Worm (Caenorhabditis elegans) whole organism, L3 larva: ENCODE results near the gene parp-2.

Source experiments
- R02D3.7 ChIP-seq: fragments of 150-350 bp; optimal IDR thresholded peaks from 2 replicates; lab custom pipeline; 2014; ENCODE audit warnings: missing biosample characterization, missing genetic modification characterization
- ZK546.5 ChIP-seq: sonication (generic microtip); optimal IDR thresholded peaks from 2 replicates; lab custom pipeline; 2017; ENCODE audit warnings: missing biosample characterization, missing genetic modification characterization
- aly-2 ChIP-seq: fragments of 150-350 bp; optimal IDR thresholded peaks from 2 replicates; lab custom pipeline; 2014; ENCODE audit warnings: missing biosample characterization, missing genetic modification characterization
- ama-1 ChIP-seq: fragments of 150-350 bp; optimal IDR thresholded peaks from 2 replicates; lab custom pipeline; 2018
- ceh-16 ChIP-seq: sonication (generic microtip); optimal IDR thresholded peaks from 2 replicates; lab custom pipeline; 2017; ENCODE audit warnings: missing biosample characterization, missing genetic modification characterization
- ceh-28 ChIP-seq: fragments of 150-350 bp; optimal IDR thresholded peaks from 2 replicates; lab custom pipeline; 2014; ENCODE audit warnings: missing biosample characterization, missing genetic modification reagents, missing genetic modification characterization
- ceh-82 ChIP-seq: fragments of 150-350 bp; optimal IDR thresholded peaks from 2 replicates; lab custom pipeline; 2014; ENCODE audit warnings: missing biosample characterization, missing genetic modification characterization
- ceh-9 ChIP-seq: sonication (generic microtip); optimal IDR thresholded peaks from 2 replicates; lab custom pipeline; 2018; ENCODE audit warnings: missing biosample characterization, missing genetic modification characterization
- daf-12 ChIP-seq: fragments of 150-350 bp; optimal IDR thresholded peaks from 2 replicates; lab custom pipeline; 2014; ENCODE audit warnings: missing biosample characterization, missing genetic modification reagents, missing genetic modification characterization
- egl-27 ChIP-seq: sonication (generic microtip); optimal IDR thresholded peaks from 4 replicates; lab custom pipeline; 2017; ENCODE audit warnings: missing biosample characterization, missing genetic modification reagents, missing genetic modification characterization
- egl-5 ChIP-seq: fragments of 150-350 bp; optimal IDR thresholded peaks from 2 replicates; lab custom pipeline; 2017; ENCODE audit warnings: missing biosample characterization, missing genetic modification reagents, missing genetic modification characterization, inconsistent platforms
- elt-1 ChIP-seq: fragments of 150-350 bp; optimal IDR thresholded peaks from 2 replicates; lab custom pipeline; 2014; ENCODE audit warnings: missing biosample characterization, missing genetic modification characterization
- elt-2 ChIP-seq: sonication (generic microtip); optimal IDR thresholded peaks from 2 replicates; lab custom pipeline; 2016; ENCODE audit warnings: missing genetic modification reagents, mild to moderate bottlenecking, missing genetic modification characterization, missing compliant biosample characterization
- eor-1 ChIP-seq, 2 experiments: fragments of 150-350 bp; optimal IDR thresholded peaks; 2 replicates each; lab custom pipeline; 2014 to 2018; ENCODE audit warnings: missing biosample characterization in 2 of 2, missing genetic modification characterization in 2 of 2
- fkh-10 ChIP-seq: sonication (generic microtip); optimal IDR thresholded peaks from 2 replicates; lab custom pipeline; 2017; ENCODE audit warnings: missing biosample characterization, missing genetic modification reagents, missing genetic modification characterization
- fkh-2 ChIP-seq: fragments of 150-350 bp; optimal IDR thresholded peaks from 2 replicates; lab custom pipeline; 2014; ENCODE audit warnings: missing biosample characterization, missing genetic modification reagents, missing genetic modification characterization
- fos-1 ChIP-seq: fragments of 150-350 bp; optimal IDR thresholded peaks from 2 replicates; lab custom pipeline; 2014; ENCODE audit warnings: missing biosample characterization, missing genetic modification characterization
- hmg-11 ChIP-seq: sonication (generic microtip); optimal IDR thresholded peaks from 2 replicates; lab custom pipeline; 2016; ENCODE audit warnings: missing genetic modification characterization, missing compliant biosample characterization
- jun-1 ChIP-seq: fragments of 150-350 bp; optimal IDR thresholded peaks from 2 replicates; lab custom pipeline; 2014; ENCODE audit warnings: missing biosample characterization, missing genetic modification reagents, missing genetic modification characterization
- lin-15B ChIP-seq: fragments of 150-350 bp; optimal IDR thresholded peaks from 2 replicates; lab custom pipeline; 2014; ENCODE audit warnings: missing biosample characterization, missing genetic modification characterization
- lin-39 ChIP-seq: fragments of 150-350 bp; optimal IDR thresholded peaks from 2 replicates; lab custom pipeline; 2018; ENCODE audit warnings: missing biosample characterization, missing genetic modification reagents, missing genetic modification characterization
- lsy-12 ChIP-seq: sonication (generic microtip); optimal IDR thresholded peaks from 2 replicates; lab custom pipeline; 2016; ENCODE audit warnings: mild to moderate bottlenecking, missing genetic modification characterization, missing compliant biosample characterization
- mdl-1 ChIP-seq: fragments of 150-350 bp; optimal IDR thresholded peaks from 2 replicates; lab custom pipeline; 2014; ENCODE audit warnings: missing biosample characterization, missing genetic modification characterization
- mml-1 ChIP-seq: fragments of 150-350 bp; sonication (generic microtip); optimal IDR thresholded peaks from 3 replicates; lab custom pipeline; 2014; ENCODE audit warnings: missing biosample characterization, missing genetic modification characterization
- nfya-1 ChIP-seq: sonication (generic microtip); optimal IDR thresholded peaks from 2 replicates; lab custom pipeline; 2017; ENCODE audit warnings: missing genetic modification characterization, mild to moderate bottlenecking, missing compliant biosample characterization, antibody characterized with exemption, moderate library complexity; ENCODE audit not compliant: insufficient read depth
- nhr-11 ChIP-seq: fragments of 150-350 bp; optimal IDR thresholded peaks from 2 replicates; lab custom pipeline; 2014; ENCODE audit warnings: missing biosample characterization, missing genetic modification characterization
- nhr-12 ChIP-seq: fragments of 150-350 bp; optimal IDR thresholded peaks from 2 replicates; lab custom pipeline; 2014; ENCODE audit warnings: missing biosample characterization, missing genetic modification characterization
- nhr-23 ChIP-seq: fragments of 150-350 bp; optimal IDR thresholded peaks from 2 replicates; lab custom pipeline; 2014; ENCODE audit warnings: missing biosample characterization, missing genetic modification reagents, missing genetic modification characterization
- nhr-237 ChIP-seq: fragments of 150-350 bp; optimal IDR thresholded peaks from 2 replicates; lab custom pipeline; 2014; ENCODE audit warnings: missing biosample characterization, missing genetic modification characterization
- nhr-25 ChIP-seq: sonication (generic microtip); optimal IDR thresholded peaks from 2 replicates; lab custom pipeline; 2017; ENCODE audit warnings: missing biosample characterization, missing genetic modification characterization
- nhr-28 ChIP-seq: fragments of 150-350 bp; optimal IDR thresholded peaks from 2 replicates; lab custom pipeline; 2014; ENCODE audit warnings: missing biosample characterization, missing genetic modification characterization
- nhr-43 ChIP-seq: sonication (generic microtip); optimal IDR thresholded peaks from 2 replicates; lab custom pipeline; 2016; ENCODE audit warnings: mild to moderate bottlenecking, missing genetic modification characterization, missing compliant biosample characterization; ENCODE audit not compliant: poor library complexity, severe bottlenecking
- nhr-67 ChIP-seq: fragments of 150-350 bp; optimal IDR thresholded peaks from 2 replicates; lab custom pipeline; 2014; ENCODE audit warnings: missing biosample characterization, missing genetic modification characterization
- nhr-76 ChIP-seq: fragments of 150-350 bp; sonication (generic microtip); optimal IDR thresholded peaks from 5 replicates; lab custom pipeline; 2014; ENCODE audit warnings: missing biosample characterization, missing genetic modification characterization
- nhr-77 ChIP-seq: fragments of 150-350 bp; optimal IDR thresholded peaks from 2 replicates; lab custom pipeline; 2014; ENCODE audit warnings: missing biosample characterization, missing genetic modification characterization
- pha-4 ChIP-seq: fragments of 150-350 bp; optimal IDR thresholded peaks from 2 replicates; lab custom pipeline; 2014; ENCODE audit warnings: missing biosample characterization, missing genetic modification reagents, missing genetic modification characterization
- pqm-1 ChIP-seq: fragments of 150-350 bp; optimal IDR thresholded peaks from 2 replicates; lab custom pipeline; 2017; ENCODE audit warnings: missing biosample characterization, missing genetic modification characterization, inconsistent platforms
- sea-2 ChIP-seq: fragments of 150-350 bp; sonication (generic microtip); optimal IDR thresholded peaks from 4 replicates; lab custom pipeline; 2014; ENCODE audit warnings: missing biosample characterization, missing genetic modification reagents, missing genetic modification characterization
- skn-1 ChIP-seq: fragments of 150-350 bp; optimal IDR thresholded peaks from 2 replicates; lab custom pipeline; 2014; ENCODE audit warnings: missing biosample characterization, missing genetic modification characterization
- snpc-4 ChIP-seq: fragments of 150-350 bp; optimal IDR thresholded peaks from 2 replicates; lab custom pipeline; 2014; ENCODE audit warnings: missing biosample characterization, missing genetic modification characterization
- tbx-2 ChIP-seq: sonication (generic microtip); optimal IDR thresholded peaks from 2 replicates; lab custom pipeline; 2016; ENCODE audit warnings: mild to moderate bottlenecking, missing genetic modification characterization, missing compliant biosample characterization
- unc-39 ChIP-seq: sonication (generic microtip); optimal IDR thresholded peaks from 4 replicates; lab custom pipeline; 2017; ENCODE audit warnings: missing biosample characterization, missing genetic modification characterization
- unc-62 ChIP-seq: fragments of 150-350 bp; sonication (generic microtip); optimal IDR thresholded peaks from 4 replicates; lab custom pipeline; 2014; ENCODE audit warnings: missing biosample characterization, missing genetic modification reagents, missing genetic modification characterization
- zag-1 ChIP-seq: fragments of 150-350 bp; optimal IDR thresholded peaks from 2 replicates; lab custom pipeline; 2014; ENCODE audit warnings: missing biosample characterization, missing genetic modification characterization
- ztf-11 ChIP-seq: fragments of 150-350 bp; optimal IDR thresholded peaks from 2 replicates; lab custom pipeline; 2014; ENCODE audit warnings: missing biosample characterization, missing genetic modification characterization
- ztf-4 ChIP-seq: fragments of 150-350 bp; optimal IDR thresholded peaks from 2 replicates; lab custom pipeline; 2014; ENCODE audit warnings: missing biosample characterization, missing genetic modification characterization

Gene parp-2

DNA sequence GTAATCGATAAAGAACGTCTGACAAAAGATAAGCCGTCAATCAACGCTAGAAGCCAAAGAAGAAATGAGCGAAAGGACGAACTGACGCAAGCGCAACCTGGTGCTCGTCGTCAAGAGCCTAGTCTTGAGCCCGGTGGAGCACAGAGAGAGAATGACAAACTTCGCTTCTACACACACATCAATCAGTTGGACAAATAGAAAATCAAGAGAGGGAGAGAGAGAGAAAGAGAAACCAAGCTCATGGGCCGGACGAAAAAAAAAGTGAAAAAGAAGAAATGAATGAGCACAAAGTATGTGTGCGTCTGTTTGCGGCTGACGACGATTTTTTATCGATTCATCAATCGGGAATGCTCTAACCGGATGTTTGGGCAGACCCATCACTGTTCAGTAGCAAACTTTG lies 28.3 kb downstream of the parp-2 start:
- TF ChIP-seq ztf-4 (tag; lab: Kevin White, UChicago) (no peak), unc-62 (peak; percentile 25), fos-1 (no peak), daf-12 (no peak), lin-39 (tag; lab: Kevin White, UChicago) (peak; percentile 52), tbx-2 (tag; lab: Kevin White, UChicago) (no peak), lsy-12 (tag; lab: Kevin White, UChicago) (no peak), R02D3.7 (tag; lab: Kevin White, UChicago) (no peak), nhr-43 (tag; lab: Kevin White, UChicago) (no peak), pqm-1 (tag; lab: Kevin White, UChicago) (no peak), ama-1 (lab: Kevin White, UChicago) (peak; percentile 31), nfya-1 (peak; percentile 32), nhr-76 (tag; lab: Kevin White, UChicago) (no peak), pha-4 (tag; lab: Kevin White, UChicago) (peak; percentile 60), eor-1 (tag; optimal IDR thresholded peaks at IDR 0.05; lab: Kevin White, UChicago) (no peak), skn-1 (tag; lab: Kevin White, UChicago) (no peak), egl-5 (tag; lab: Kevin White, UChicago) (no peak), hmg-11 (tag; lab: Kevin White, UChicago) (peak; percentile 6), fkh-2 (tag; lab: Kevin White, UChicago) (no peak), ceh-9 (tag; lab: Kevin White, UChicago) (no peak), elt-1 (no peak)

- TF ChIP-seq sea-2 (GFP tag; lab: Kevin White, UChicago) (no peak), ZK546.5 (tag; lab: Kevin White, UChicago) (no peak), pha-4 (tag; lab: Kevin White, UChicago) (peak; percentile 91), nhr-67 (tag; lab: Kevin White, UChicago) (no peak), nhr-23 (tag; lab: Kevin White, UChicago) (peak; percentile 8), zag-1 (tag; lab: Kevin White, UChicago) (no peak), ama-1 (lab: Kevin White, UChicago) (no peak)
- TF ChIP-seq, all 47 proteins: peak for 2
These were observed 29.1 kb downstream of the parp-2 start for ce11 chrII:9621913-9622348.

DNA sequence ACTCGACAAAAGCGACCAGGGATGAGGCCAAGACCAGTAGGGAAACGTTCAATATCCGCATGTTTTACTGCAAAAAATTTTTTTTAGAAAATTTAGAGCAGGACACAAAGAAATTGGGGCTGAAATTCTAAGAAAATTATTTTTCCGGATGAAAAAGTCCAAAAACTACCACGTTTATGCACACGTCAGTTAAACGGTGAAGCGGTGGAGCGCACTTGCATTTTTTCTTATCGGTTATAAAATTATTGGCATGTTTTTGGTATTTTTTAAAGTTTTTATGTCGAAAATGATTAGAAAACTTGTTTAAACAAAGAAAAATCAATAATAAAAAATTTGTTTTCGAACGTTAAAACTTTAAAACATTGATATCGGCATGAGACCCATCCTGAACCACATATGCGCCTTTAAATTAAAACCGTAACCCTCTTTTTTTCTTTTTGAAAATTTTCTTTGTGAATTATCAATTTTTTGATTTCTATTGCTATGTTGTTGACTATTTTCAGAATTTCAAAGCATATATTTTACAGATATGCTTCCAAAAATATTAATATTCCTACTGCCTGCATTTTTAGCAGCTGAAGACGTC lies 31.4 kb downstream of the parp-2 start, which contains the start of the genes dnj-20 and ZK1307.8:
TSS of gene dnj-20 (minus strand) at position 67 of the 586 bp plus-strand sequence.
TSS of gene ZK1307.8 (plus strand) at position 504 of the 586 bp plus-strand sequence.
- TF ChIP-seq jun-1 (no peak), nhr-11 (tag; lab: Kevin White, UChicago) (no peak), nhr-28 (tag; lab: Kevin White, UChicago) (no peak), daf-12 (no peak), egl-5 (tag; lab: Kevin White, UChicago) (no peak), nhr-76 (tag; lab: Kevin White, UChicago) (no peak), lsy-12 (tag; lab: Kevin White, UChicago) (no peak), unc-62 (no peak), fkh-2 (tag; lab: Kevin White, UChicago) (no peak), ceh-82 (tag; lab: Kevin White, UChicago) (no peak), fkh-10 (no peak), egl-27 (tag; lab: Kevin White, UChicago) (no peak), nfya-1 (peak; percentile 34), pha-4 (tag; lab: Kevin White, UChicago) (peak; percentile 9), skn-1 (tag; lab: Kevin White, UChicago) (no peak), ama-1 (lab: Kevin White, UChicago) (no peak), ztf-11 (tag; lab: Kevin White, UChicago) (no peak), nhr-67 (tag; lab: Kevin White, UChicago) (no peak), nhr-12 (tag; lab: Kevin White, UChicago) (no peak), elt-1 (no peak), ztf-4 (tag; lab: Kevin White, UChicago) (no peak), aly-2 (tag; lab: Kevin White, UChicago) (no peak), ZK546.5 (tag; lab: Kevin White, UChicago) (no peak), ceh-28 (tag; lab: Kevin White, UChicago) (no peak), lin-39 (tag; lab: Kevin White, UChicago) (peak; percentile 22), tbx-2 (tag; lab: Kevin White, UChicago) (no peak), mdl-1 (no peak), lin-15B (tag; lab: Kevin White, UChicago) (peak; percentile 40), nhr-23 (tag; lab: Kevin White, UChicago) (no peak), pqm-1 (tag; lab: Kevin White, UChicago) (peak; percentile 34), ceh-16 (tag; lab: Kevin White, UChicago) (no peak), hmg-11 (tag; lab: Kevin White, UChicago) (peak; percentile 33), zag-1 (tag; lab: Kevin White, UChicago) (no peak), eor-1 (tag; optimal IDR thresholded peaks at IDR 0.05; lab: Kevin White, UChicago) (no peak), sea-2 (GFP tag; lab: Kevin White, UChicago) (no peak), elt-2 (peak; percentile 45), snpc-4 (tag; lab: Kevin White, UChicago) (no peak), nhr-25 (tag; lab: Kevin White, UChicago) (no peak), nhr-77 (no peak), unc-39 (tag; lab: Kevin White, UChicago) (no peak), mml-1 (tag; lab: Kevin White, UChicago) (no peak), nhr-237 (tag; lab: Kevin White, UChicago) (no peak)
